Worm (Caenorhabditis elegans) whole organism, L1 larva: Measurements from ENCODE around the gene R08E3.1.

Source experiments
- aha-1 ChIP-seq: fragments of 150-350 bp; optimal IDR thresholded peaks from 2 replicates; lab custom pipeline; 2014; ENCODE audit warnings: missing biosample characterization, missing genetic modification characterization
- blmp-1 ChIP-seq: fragments of 150-350 bp; optimal IDR thresholded peaks from 2 replicates; lab custom pipeline; 2014; ENCODE audit warnings: missing biosample characterization, missing genetic modification characterization
- ets-5 ChIP-seq: fragments of 200-800 bp; sonication (Bioruptor generic); IDR thresholded peaks from 2 replicates; pipeline ENCODE4 v1.3.6; 2022; ENCODE audit warnings: missing genetic modification characterization, missing compliant biosample characterization
- lsy-2 ChIP-seq, 2 experiments: fragments of 150-350 bp; optimal IDR thresholded peaks; 2 replicates each; lab custom pipeline; 2014; ENCODE audit warnings: missing biosample characterization in 2 of 2, missing genetic modification characterization in 2 of 2
- mep-1 ChIP-seq: fragments of 150-350 bp; optimal IDR thresholded peaks from 2 replicates; lab custom pipeline; 2014; ENCODE audit warnings: missing biosample characterization, missing genetic modification characterization
- nhr-237 ChIP-seq: fragments of 150-350 bp; optimal IDR thresholded peaks from 2 replicates; lab custom pipeline; 2014; ENCODE audit warnings: missing biosample characterization, missing genetic modification characterization
- pqm-1 ChIP-seq: sonication (generic microtip); optimal IDR thresholded peaks from 3 replicates; lab custom pipeline; 2017; ENCODE audit warnings: missing biosample characterization, missing genetic modification characterization
- sptf-1 ChIP-seq: fragments of 150-350 bp; optimal IDR thresholded peaks from 2 replicates; lab custom pipeline; 2014; ENCODE audit warnings: missing biosample characterization, missing genetic modification characterization
- unc-98 ChIP-seq: fragments of 200-800 bp; sonication (Bioruptor generic); IDR thresholded peaks from 2 replicates; pipeline ENCODE4 v1.3.6; 2022; ENCODE audit warnings: missing genetic modification characterization, missing compliant biosample characterization
- ztf-4 ChIP-seq: fragments of 150-350 bp; optimal IDR thresholded peaks from 2 replicates; lab custom pipeline; 2014; ENCODE audit warnings: missing biosample characterization, missing genetic modification characterization

DNA sequence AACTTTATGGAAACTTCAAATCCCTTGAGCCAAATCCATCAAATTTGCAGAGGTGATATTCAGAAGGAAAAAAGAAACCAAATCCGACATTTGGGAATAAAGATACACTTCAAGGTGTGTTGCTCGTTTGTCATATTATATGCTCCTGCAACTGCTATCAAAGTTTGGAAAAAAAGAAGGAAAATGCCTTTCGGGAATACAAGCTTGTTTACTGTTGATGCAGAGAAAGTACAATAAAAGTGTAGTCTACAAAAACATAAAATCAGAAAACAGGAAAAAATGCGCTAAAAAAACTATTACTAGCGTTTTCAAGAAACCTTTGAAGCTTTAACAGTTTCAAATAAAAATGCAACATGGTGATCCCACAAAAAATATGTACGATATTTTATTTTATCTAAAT lies 31.8 kb upstream of the R08E3.1 start:
- TF ChIP-seq lsy-2 (tag; optimal IDR thresholded peaks at IDR 0.05; lab: Kevin White, UChicago) (no peak), pqm-1 (tag; lab: Kevin White, UChicago) (no peak), nhr-237 (no peak), unc-98 (GFP tag; lab: Robert Waterston, UW) (no peak), mep-1 (tag; lab: Kevin White, UChicago) (no peak), ztf-4 (no peak), aha-1 (tag; lab: Kevin White, UChicago) (no peak), ets-5 (no peak), blmp-1 (tag; lab: Kevin White, UChicago) (no peak), sptf-1 (tag; lab: Kevin White, UChicago) (no peak)
